Fruit fly (Drosophila melanogaster) whole organism, pupa: Measurements from ENCODE around the gene tau.

Experiments
- CG10348 ChIP-seq: fragments of 200-800 bp; sonication (Bioruptor generic); IDR thresholded peaks from 2 replicates; pipeline ENCODE4 v1.3.6; 2022; ENCODE audit warnings: missing biosample characterization, missing genetic modification characterization
- CG12605 ChIP-seq: fragments of 200-800 bp; sonication (Bioruptor generic); IDR thresholded peaks from 2 replicates; pipeline ENCODE4 v1.3.6; 2022; ENCODE audit warnings: missing biosample characterization, missing genetic modification characterization
- CG13204 ChIP-seq: fragments of 200-800 bp; sonication (Bioruptor generic); optimal IDR thresholded peaks from 2 replicates; lab custom pipeline; 2018; ENCODE audit warnings: missing biosample characterization, mild to moderate bottlenecking, missing genetic modification characterization, moderate library complexity
- CG14655 ChIP-seq: fragments of 200-800 bp; sonication (Bioruptor generic); optimal IDR thresholded peaks from 3 replicates; lab custom pipeline; 2017; ENCODE audit warnings: mild to moderate bottlenecking, missing biosample characterization, missing genetic modification reagents, missing genetic modification characterization
- CG15710 ChIP-seq: fragments of 200-800 bp; sonication (Bioruptor generic); optimal IDR thresholded peaks from 2 replicates; lab custom pipeline; 2018; ENCODE audit warnings: missing biosample characterization, mild to moderate bottlenecking, missing genetic modification characterization, moderate library complexity
- CG17806 ChIP-seq: fragments of 200-800 bp; sonication (Bioruptor generic); optimal IDR thresholded peaks from 2 replicates; lab custom pipeline; 2018; ENCODE audit warnings: missing biosample characterization, mild to moderate bottlenecking, missing genetic modification characterization, moderate library complexity
- CG32121 ChIP-seq: fragments of 200-800 bp; sonication (Bioruptor generic); IDR thresholded peaks from 2 replicates; pipeline ENCODE4 v1.3.6; 2022; ENCODE audit warnings: missing biosample characterization, missing genetic modification characterization
- CG34367 ChIP-seq: fragments of 200-800 bp; sonication (Bioruptor generic); optimal IDR thresholded peaks from 2 replicates; lab custom pipeline; 2018; ENCODE audit warnings: missing biosample characterization, mild to moderate bottlenecking, missing genetic modification characterization
- CG4496 ChIP-seq: fragments of 200-800 bp; sonication (Bioruptor generic); IDR thresholded peaks from 3 replicates; pipeline ENCODE4 v1.3.6; 2022; ENCODE audit warnings: missing biosample characterization, missing genetic modification characterization
- CG8159 ChIP-seq: fragments of 200-800 bp; sonication (Bioruptor generic); optimal IDR thresholded peaks from 3 replicates; lab custom pipeline; 2018; ENCODE audit warnings: missing biosample characterization, mild to moderate bottlenecking, missing genetic modification characterization, moderate library complexity
- CG8301 ChIP-seq: fragments of 200-800 bp; sonication (Bioruptor generic); optimal IDR thresholded peaks from 2 replicates; lab custom pipeline; 2018; ENCODE audit warnings: missing biosample characterization, mild to moderate bottlenecking, missing genetic modification characterization
- CG9948 ChIP-seq: fragments of 200-800 bp; sonication (Bioruptor generic); optimal IDR thresholded peaks from 2 replicates; lab custom pipeline; 2018; ENCODE audit warnings: missing biosample characterization, mild to moderate bottlenecking, missing genetic modification characterization, moderate library complexity
- D1 ChIP-seq: fragments of 200-800 bp; sonication (Bioruptor generic); optimal IDR thresholded peaks from 2 replicates; lab custom pipeline; 2018; ENCODE audit warnings: missing biosample characterization, mild to moderate bottlenecking, missing genetic modification characterization, moderate library complexity
- EcR ChIP-seq: fragments of 200-800 bp; sonication (Bioruptor generic); optimal IDR thresholded peaks from 3 replicates; lab custom pipeline; 2019; ENCODE audit warnings: missing biosample characterization, missing genetic modification characterization, mild to moderate bottlenecking, moderate library complexity, missing genetic modification reagents
- Ets98B ChIP-seq: fragments of 200-800 bp; sonication (Bioruptor generic); IDR thresholded peaks from 2 replicates; pipeline ENCODE4 v1.3.6; 2022; ENCODE audit warnings: missing biosample characterization, missing genetic modification characterization
- Pif1A ChIP-seq: fragments of 200-800 bp; sonication (Bioruptor generic); optimal IDR thresholded peaks from 3 replicates; lab custom pipeline; 2016; ENCODE audit warnings: missing biosample characterization, missing genetic modification characterization
- Pif1B ChIP-seq: fragments of 200-800 bp; sonication (Bioruptor generic); optimal IDR thresholded peaks from 3 replicates; lab custom pipeline; 2016; ENCODE audit warnings: missing biosample characterization, missing genetic modification characterization
- Snoo ChIP-seq: fragments of 200-800 bp; sonication (Bioruptor generic); optimal IDR thresholded peaks from 3 replicates; lab custom pipeline; 2017; ENCODE audit warnings: missing biosample characterization, mild to moderate bottlenecking, missing genetic modification characterization, inconsistent platforms
- fd96Ca ChIP-seq: fragments of 200-800 bp; sonication (Bioruptor generic); IDR thresholded peaks from 3 replicates; pipeline ENCODE4 v1.3.6; 2022; ENCODE audit warnings: missing biosample characterization, missing genetic modification characterization
- gl ChIP-seq: fragments of 200-800 bp; sonication (Bioruptor generic); optimal IDR thresholded peaks from 2 replicates; lab custom pipeline; 2018; ENCODE audit warnings: missing biosample characterization, mild to moderate bottlenecking, missing genetic modification characterization
- rn ChIP-seq: fragments of 200-800 bp; sonication (Bioruptor generic); IDR thresholded peaks from 2 replicates; pipeline ENCODE4 v1.3.6; 2022; ENCODE audit warnings: missing biosample characterization, missing genetic modification characterization

The tau gene

DNA sequence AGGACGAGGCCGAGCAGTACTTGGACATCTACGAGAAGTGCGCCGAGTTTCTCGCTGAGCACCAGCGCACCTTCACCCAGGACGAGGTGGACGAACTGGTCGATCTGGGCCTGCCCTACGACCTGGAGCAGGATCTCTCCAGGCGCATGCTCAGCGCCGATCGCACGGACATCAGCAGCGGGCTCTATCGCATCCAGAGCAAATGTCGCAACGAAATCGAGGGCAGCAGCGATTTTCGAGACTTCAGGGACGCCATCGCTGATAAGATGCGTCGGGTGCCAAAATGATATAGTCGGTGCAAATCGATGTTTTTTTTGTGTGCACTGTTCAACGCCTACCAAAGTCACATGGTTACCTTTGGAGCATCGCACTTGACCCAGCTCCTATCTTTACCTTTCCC, 22.9 kb upstream of the tau start:
- TF ChIP-seq rn (GFP tag; lab: Robert Waterston, UW) = no peak
- TF ChIP-seq Ets98B = no peak
- no peak for TF ChIP-seq gl
- TF ChIP-seq D1 (tag; lab: Kevin White, UChicago) = no peak
- TF ChIP-seq CG8159 = no peak
- TF ChIP-seq Pif1B (GFP tag; lab: Kevin White, UChicago) = no peak
- TF ChIP-seq CG15710 (tag; lab: Kevin White, UChicago) = no peak
- TF ChIP-seq CG13204 (GFP tag; lab: Kevin White, UChicago) = no peak
- TF ChIP-seq CG9948 (tag; lab: Kevin White, UChicago) = no peak
- TF ChIP-seq CG4496 = no peak
- no peak for TF ChIP-seq CG8301 (tag; lab: Kevin White, UChicago)
- no peak for TF ChIP-seq CG14655

DNA sequence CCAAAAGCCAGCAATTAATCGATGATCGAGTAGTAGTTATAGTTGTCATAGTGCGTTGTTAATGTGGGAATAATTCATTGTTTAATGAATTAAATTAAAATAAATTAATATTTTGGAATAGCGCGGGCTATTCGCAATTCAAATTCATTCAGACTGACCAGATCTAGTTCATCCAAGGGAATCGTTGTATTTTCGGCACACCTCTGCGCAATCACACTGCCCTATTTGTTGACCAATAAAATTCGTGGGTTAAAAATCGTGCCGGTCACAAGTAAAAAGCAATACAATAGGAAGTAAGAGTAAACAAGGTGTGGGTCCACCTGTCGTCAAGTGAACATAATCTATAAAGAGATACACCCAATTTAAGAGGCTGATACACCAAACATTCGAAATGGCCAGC, 22.2 kb upstream of the tau start, which contains the start of gene CG12883:
CG12883 (plus strand) TSS at position 273 of the 400 bp plus-strand sequence.
- TF ChIP-seq CG9948 (tag; lab: Kevin White, UChicago) (no peak), CG8159 (no peak), Pif1A (GFP tag; lab: Kevin White, UChicago) (no peak)

DNA sequence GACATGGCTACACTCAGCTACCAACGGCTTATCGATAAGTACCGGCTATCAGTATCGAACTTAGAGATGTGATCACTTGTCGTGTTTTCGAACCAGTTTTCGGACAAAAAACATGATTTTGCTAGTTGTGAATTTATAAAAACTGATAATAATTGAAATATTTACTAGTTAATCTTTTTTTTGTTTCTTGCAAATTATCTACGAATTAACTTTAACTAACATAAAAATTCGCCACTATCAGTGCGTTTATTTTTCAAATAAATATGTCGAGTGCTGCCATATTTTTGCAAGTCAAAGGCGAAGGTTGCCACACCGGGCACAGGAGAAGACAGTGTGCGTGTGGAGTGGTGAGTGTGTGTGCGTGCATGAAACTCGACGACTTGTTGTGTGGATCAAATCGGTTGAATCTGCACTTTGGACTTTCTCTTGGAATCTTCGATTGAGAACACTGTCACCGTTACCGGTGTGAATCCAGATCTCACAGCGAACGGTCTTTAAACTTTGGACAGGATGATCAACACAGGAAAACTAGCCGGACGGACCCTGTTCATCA, 20.5 kb upstream of the tau start, which contains the start of gene Hsdl2:
Hsdl2 (plus strand) TSS at position 349 of the 553 bp plus-strand sequence.
- TF ChIP-seq CG9948 (tag; lab: Kevin White, UChicago) (no peak), CG32121 (peak; percentile 50; the same call in 1 of the 2 replicates), D1 (tag; lab: Kevin White, UChicago) (no peak), CG15710 (tag; lab: Kevin White, UChicago) (peak; percentile 52), Ets98B (peak; percentile 46), CG14655 (peak; percentile 87), Pif1B (GFP tag; lab: Kevin White, UChicago) (peak; percentile 81), gl (peak; percentile 98), Pif1A (GFP tag; lab: Kevin White, UChicago) (peak; percentile 84), CG8159 (peak; percentile 61), CG4496 (peak; percentile 32; the same call in 2 of the 3 replicates), EcR (GFP tag; lab: Kevin White, UChicago) (no peak), CG10348 (no peak), CG17806 (tag; lab: Kevin White, UChicago) (peak; percentile 71), Snoo (no peak), fd96Ca (peak; percentile 27; the same call in 1 of the 3 replicates), CG12605 (GFP tag; lab: Robert Waterston, UW) (peak; percentile 75), CG8301 (tag; lab: Kevin White, UChicago) (peak; percentile 83), rn (GFP tag; lab: Robert Waterston, UW) (no peak), CG13204 (GFP tag; lab: Kevin White, UChicago) (peak; percentile 91), CG34367 (tag; lab: Kevin White, UChicago) (peak; percentile 74)
- TF ChIP-seq, all 21 proteins: peak for 15

DNA sequence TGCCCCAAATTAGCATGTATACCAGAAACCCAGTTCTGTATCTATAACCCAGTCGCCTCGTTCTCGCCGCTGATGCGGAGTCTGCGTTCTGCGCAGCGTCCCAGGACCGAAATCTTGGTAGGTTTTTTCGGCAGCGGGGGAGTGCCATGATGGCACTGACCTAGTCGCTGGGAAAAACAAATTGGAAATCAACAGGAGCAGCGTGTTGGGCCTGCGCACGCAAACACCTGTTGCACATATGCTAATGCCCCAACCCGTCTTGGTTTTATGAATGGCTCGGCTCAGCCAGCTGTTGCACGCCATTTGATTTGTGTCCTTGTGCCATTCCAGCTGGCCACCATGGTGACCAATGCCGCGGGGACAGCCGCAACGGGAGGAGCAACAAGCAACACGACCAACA, 6.1 kb upstream of the tau start:
- TF ChIP-seq gl = no peak
- TF ChIP-seq CG12605 (GFP tag; lab: Robert Waterston, UW) = peak; percentile 93
- TF ChIP-seq Snoo = no peak
- no peak for TF ChIP-seq CG15710 (tag; lab: Kevin White, UChicago)
- TF ChIP-seq, all 21 proteins: peak for 1

DNA sequence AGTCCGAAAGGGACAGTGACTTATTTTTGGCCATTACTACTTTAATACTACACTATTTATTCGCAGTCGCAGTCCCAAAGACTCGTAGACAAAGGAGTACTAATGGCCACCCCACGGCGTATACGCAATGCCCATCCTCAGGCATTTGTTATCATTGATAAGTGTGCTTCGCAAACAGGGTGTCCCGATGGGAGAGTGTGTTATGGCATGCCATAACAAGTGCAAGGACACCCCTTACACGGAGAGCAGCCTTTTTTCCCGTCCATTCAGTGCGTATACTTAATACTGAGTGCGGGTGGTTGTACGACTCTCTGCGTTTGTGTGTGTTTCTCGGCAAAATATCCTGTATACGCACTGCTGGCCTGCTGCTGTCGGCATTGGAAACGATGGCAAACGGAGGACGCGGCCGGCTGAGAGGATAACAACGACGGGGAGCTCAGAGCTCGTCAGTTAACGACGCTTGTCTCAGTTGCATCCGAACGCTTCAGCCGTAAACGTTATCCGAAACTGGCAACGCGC, 5.2 kb upstream of the tau start, which contains the start of gene unc80:
unc80 (plus strand) TSS at position 469 of the 519 bp plus-strand sequence.
- TF ChIP-seq gl = no peak
- TF ChIP-seq CG32121 = no peak
- TF ChIP-seq CG34367 (tag; lab: Kevin White, UChicago) = no peak
- TF ChIP-seq CG12605 (GFP tag; lab: Robert Waterston, UW) = no peak
- TF ChIP-seq EcR (GFP tag; lab: Kevin White, UChicago) = no peak
- TF ChIP-seq CG17806 (tag; lab: Kevin White, UChicago) = no peak
- no peak for TF ChIP-seq Snoo
- TF ChIP-seq CG14655 = no peak
- TF ChIP-seq CG4496 = no peak
- no peak for TF ChIP-seq Pif1B (GFP tag; lab: Kevin White, UChicago)
- TF ChIP-seq fd96Ca = no peak
- no peak for TF ChIP-seq D1 (tag; lab: Kevin White, UChicago)
- TF ChIP-seq CG10348 = no peak
- no peak for TF ChIP-seq rn (GFP tag; lab: Robert Waterston, UW)
- no peak for TF ChIP-seq Pif1A (GFP tag; lab: Kevin White, UChicago)
- no peak for TF ChIP-seq CG13204 (GFP tag; lab: Kevin White, UChicago)
- no peak for TF ChIP-seq CG9948 (tag; lab: Kevin White, UChicago)

- TF ChIP-seq CG13204 (GFP tag; lab: Kevin White, UChicago) = no peak
- peak; percentile 87 for TF ChIP-seq CG12605 (GFP tag; lab: Robert Waterston, UW)
- no peak for TF ChIP-seq Pif1A (GFP tag; lab: Kevin White, UChicago)
- TF ChIP-seq fd96Ca = no peak
- TF ChIP-seq CG9948 (tag; lab: Kevin White, UChicago) = no peak
- no peak for TF ChIP-seq CG10348
Observed at dm6 chr3R:27661389-27661788, 4.6 kb upstream of the tau start.
